Worm (Caenorhabditis elegans): ENCODE measurements around the gene hsp-90.

Gene hsp-90

ce11 chrV:14685435-14686058, 829 bp downstream of the hsp-90 start, which contains the start of gene C47E8.4 (continued):
- TF ChIP-seq blmp-1 (tag; optimal IDR thresholded peaks at IDR 0.05; ENCODE audit: insufficient read depth) (peak; percentile 89), skn-1 (tag; optimal IDR thresholded peaks at IDR 0.05) (peak; percentile 93)

- TF ChIP-seq skn-1 (tag; optimal IDR thresholded peaks at IDR 0.05): peak; percentile 12
- TF ChIP-seq unc-62 (GFP tag; optimal IDR thresholded peaks at IDR 0.05): no peak
- no peak for TF ChIP-seq nhr-12 (tag; optimal IDR thresholded peaks at IDR 0.05)
- TF ChIP-seq Y55F3AM.14 (GFP tag; optimal IDR thresholded peaks at IDR 0.05): no peak
- TF ChIP-seq nhr-129 (tag; optimal IDR thresholded peaks at IDR 0.05): peak; percentile 32
- TF ChIP-seq ama-1 (optimal IDR thresholded peaks at IDR 0.05): peak; percentile 90
- no peak for TF ChIP-seq peb-1 (tag; optimal IDR thresholded peaks at IDR 0.05)
Observed at ce11 chrV:14686231-14687105, 1.8 kb downstream of the hsp-90 start.

ce11 chrV:14687106-14687964, 2.6 kb downstream of the hsp-90 start:
- TF ChIP-seq ama-1 (optimal IDR thresholded peaks at IDR 0.05) (peak; percentile 60), unc-55 (GFP tag; optimal IDR thresholded peaks at IDR 0.05) (no peak), skn-1 (tag; optimal IDR thresholded peaks at IDR 0.05) (peak; percentile 21), lin-11 (tag; optimal IDR thresholded peaks at IDR 0.05) (peak; percentile 56), nhr-6 (tag; optimal IDR thresholded peaks at IDR 0.05) (no peak), ztf-4 (tag; optimal IDR thresholded peaks at IDR 0.05) (peak; percentile 16), unc-62 (GFP tag; optimal IDR thresholded peaks at IDR 0.05) (no peak)

ce11 chrV:14688097-14688912, 3.6 kb downstream of the hsp-90 start, which contains the start of gene C47E8.11:
Gene C47E8.11, plus strand, starts transcription at chrV:14688616.
- TF ChIP-seq lin-13 (GFP tag; optimal IDR thresholded peaks at IDR 0.05) (peak; percentile 63), crh-2 (tag; optimal IDR thresholded peaks at IDR 0.05) (peak; percentile 76), C34F6.9 (tag; optimal IDR thresholded peaks at IDR 0.05) (peak; percentile 61), nhr-10 (tag; optimal IDR thresholded peaks at IDR 0.05) (no peak), ZK546.5 (tag; optimal IDR thresholded peaks at IDR 0.05) (no peak), mdl-1 (tag; optimal IDR thresholded peaks at IDR 0.05) (no peak), nhr-129 (tag; optimal IDR thresholded peaks at IDR 0.05) (peak; percentile 65), R02D3.7 (tag; optimal IDR thresholded peaks at IDR 0.05) (no peak), peb-1 (tag; optimal IDR thresholded peaks at IDR 0.05) (no peak), unc-55 (GFP tag; optimal IDR thresholded peaks at IDR 0.05) (peak; percentile 6), nhr-6 (tag; optimal IDR thresholded peaks at IDR 0.05) (no peak), skn-1 (tag; optimal IDR thresholded peaks at IDR 0.05) (peak; percentile 93), alr-1 (tag; optimal IDR thresholded peaks at IDR 0.05) (no peak), nhr-12 (tag; optimal IDR thresholded peaks at IDR 0.05) (peak; percentile 18), mbf-1 (tag; optimal IDR thresholded peaks at IDR 0.05) (no peak), elt-1 (tag; optimal IDR thresholded peaks at IDR 0.05) (no peak), aly-2 (tag; optimal IDR thresholded peaks at IDR 0.05) (no peak), sma-9 (GFP tag; optimal IDR thresholded peaks at IDR 0.05) (peak; percentile 44), sma-9 (tag; optimal IDR thresholded peaks at IDR 0.05) (no peak), nhr-23 (tag; optimal IDR thresholded peaks at IDR 0.05) (no peak), lin-11 (tag; optimal IDR thresholded peaks at IDR 0.05) (no peak), ama-1 (optimal IDR thresholded peaks at IDR 0.05) (peak; percentile 98), nhr-11 (tag; optimal IDR thresholded peaks at IDR 0.05) (no peak), sem-4 (tag; optimal IDR thresholded peaks at IDR 0.05) (peak; percentile 31), Y55F3AM.14 (GFP tag; optimal IDR thresholded peaks at IDR 0.05) (no peak), nhr-77 (tag; optimal IDR thresholded peaks at IDR 0.05) (no peak), dmd-4 (tag; optimal IDR thresholded peaks at IDR 0.05) (no peak), ztf-4 (tag; optimal IDR thresholded peaks at IDR 0.05) (peak; percentile 92), egl-27 (tag; optimal IDR thresholded peaks at IDR 0.05) (no peak), blmp-1 (tag; optimal IDR thresholded peaks at IDR 0.05; ENCODE audit: insufficient read depth) (no peak), nhr-237 (tag; optimal IDR thresholded peaks at IDR 0.05) (no peak), gmeb-1 (tag; optimal IDR thresholded peaks at IDR 0.05) (peak; percentile 53), snpc-4 (tag; optimal IDR thresholded peaks at IDR 0.05) (peak; percentile 44), sma-3 (GFP tag; optimal IDR thresholded peaks at IDR 0.05) (peak; percentile 23), ceh-16 (tag; optimal IDR thresholded peaks at IDR 0.05) (no peak), elt-3 (tag; optimal IDR thresholded peaks at IDR 0.05) (no peak), mab-5 (tag; optimal IDR thresholded peaks at IDR 0.05) (no peak), lin-39 (tag; optimal IDR thresholded peaks at IDR 0.05) (no peak)

Measured in whole organism, L2 larva.